Worm (Caenorhabditis elegans): ENCODE measurements around the gene Y32H12A.8.

- TF ChIP-seq aly-2 (tag; optimal IDR thresholded peaks at IDR 0.05) (no peak), dmd-4 (tag; optimal IDR thresholded peaks at IDR 0.05) (no peak), blmp-1 (tag; optimal IDR thresholded peaks at IDR 0.05; ENCODE audit: insufficient read depth) (no peak), ztf-11 (tag; optimal IDR thresholded peaks at IDR 0.05) (no peak), skn-1 (tag; optimal IDR thresholded peaks at IDR 0.05) (no peak), ZK546.5 (tag; optimal IDR thresholded peaks at IDR 0.05) (no peak), nhr-11 (tag; optimal IDR thresholded peaks at IDR 0.05) (no peak), nhr-21 (tag; optimal IDR thresholded peaks at IDR 0.05) (no peak)
Measured at ce11 chrIII:5417921-5418320, 12.1 kb upstream of the Y32H12A.8 start.
